Worm (Caenorhabditis elegans) whole organism, L4 larva: Measurements from ENCODE around the gene unc-5.
A peak's percentile ranks its signal among the peaks of the same experiment; 100 is the strongest.

Source experiments
- F44E2.7 ChIP-seq: fragments of 200-800 bp; sonication (Bioruptor generic); IDR thresholded peaks from 2 replicates; pipeline ENCODE4 v2.1.2; 2022; ENCODE audit warnings: missing genetic modification characterization, missing compliant biosample characterization
- F49E8.2 ChIP-seq: sonication (generic microtip); optimal IDR thresholded peaks from 2 replicates; lab custom pipeline; 2016; ENCODE audit warnings: missing compliant biosample characterization, mild to moderate bottlenecking, missing genetic modification characterization, borderline replicate concordance
- R02D3.7 ChIP-seq: fragments of 150-350 bp; sonication (generic microtip); optimal IDR thresholded peaks from 3 replicates; lab custom pipeline; 2014; ENCODE audit warnings: missing biosample characterization, missing genetic modification characterization
- Y48G9A.11 ChIP-seq: fragments of 200-800 bp; sonication (Bioruptor generic); IDR thresholded peaks from 2 replicates; pipeline ENCODE4 v1.3.6; 2022; ENCODE audit warnings: missing genetic modification reagents, missing genetic modification characterization, missing compliant biosample characterization
- aly-2 ChIP-seq: sonication (generic microtip); optimal IDR thresholded peaks from 2 replicates; lab custom pipeline; 2018; ENCODE audit warnings: missing biosample characterization, missing genetic modification characterization
- ama-1 ChIP-seq: fragments of 150-350 bp; optimal IDR thresholded peaks from 2 replicates; lab custom pipeline; 2014; ENCODE audit warnings: inconsistent platforms, mixed read lengths
- ceh-44 ChIP-seq: fragments of 200-800 bp; sonication (Bioruptor generic); IDR thresholded peaks from 2 replicates; pipeline ENCODE4 v1.3.6; 2022; ENCODE audit warnings: missing genetic modification reagents, missing genetic modification characterization, missing compliant biosample characterization
- ceh-62 ChIP-seq: sonication (generic microtip); optimal IDR thresholded peaks from 2 replicates; lab custom pipeline; 2017; ENCODE audit warnings: missing biosample characterization, missing genetic modification characterization
- ces-1 ChIP-seq: fragments of 150-350 bp; sonication (generic microtip); optimal IDR thresholded peaks from 4 replicates; lab custom pipeline; 2014; ENCODE audit warnings: missing biosample characterization, missing genetic modification reagents, missing genetic modification characterization
- cey-2 ChIP-seq: sonication (generic microtip); optimal IDR thresholded peaks from 3 replicates; lab custom pipeline; 2017; ENCODE audit warnings: missing genetic modification characterization, mild to moderate bottlenecking, missing compliant biosample characterization, antibody characterized with exemption, borderline replicate concordance; ENCODE audit not compliant: insufficient read depth
- ctbp-1 ChIP-seq: fragments of 200-800 bp; sonication (Bioruptor generic); IDR thresholded peaks from 2 replicates; pipeline ENCODE4 v1.3.6; 2022; ENCODE audit warnings: missing genetic modification reagents, missing genetic modification characterization, missing compliant biosample characterization
- daf-12 ChIP-seq: fragments of 150-350 bp; optimal IDR thresholded peaks from 2 replicates; lab custom pipeline; 2014; ENCODE audit warnings: missing biosample characterization, missing genetic modification reagents, missing genetic modification characterization
- daf-19 ChIP-seq: fragments of 200-800 bp; sonication (Bioruptor generic); conservative IDR thresholded peaks from 2 replicates; pipeline ENCODE4 v1.3.6; 2022; ENCODE audit warnings: missing genetic modification characterization, missing compliant biosample characterization
- dmd-6 ChIP-seq: fragments of 200-800 bp; sonication (Bioruptor generic); IDR thresholded peaks from 2 replicates; pipeline ENCODE4 v1.3.6; 2022; ENCODE audit warnings: missing genetic modification reagents, missing genetic modification characterization, missing compliant biosample characterization
- dmd-9 ChIP-seq: fragments of 200-800 bp; sonication (Bioruptor generic); IDR thresholded peaks from 2 replicates; pipeline ENCODE4 v1.3.6; 2022; ENCODE audit warnings: missing genetic modification reagents, missing genetic modification characterization, missing compliant biosample characterization
- dpl-1 ChIP-seq: fragments of 150-350 bp; optimal IDR thresholded peaks from 2 replicates; lab custom pipeline; 2014; ENCODE audit warnings: missing biosample characterization, missing genetic modification reagents, missing genetic modification characterization
- dve-1 ChIP-seq: sonication (generic microtip); optimal IDR thresholded peaks from 2 replicates; lab custom pipeline; 2017; ENCODE audit warnings: antibody characterized with exemption, mild to moderate bottlenecking, missing genetic modification characterization, missing compliant biosample characterization; ENCODE audit not compliant: insufficient read depth
- fkh-10 ChIP-seq: fragments of 150-350 bp; optimal IDR thresholded peaks from 2 replicates; lab custom pipeline; 2014; ENCODE audit warnings: missing biosample characterization, missing genetic modification reagents, missing genetic modification characterization
- fos-1 ChIP-seq: fragments of 150-350 bp; optimal IDR thresholded peaks from 2 replicates; lab custom pipeline; 2014; ENCODE audit warnings: missing biosample characterization, missing genetic modification characterization
- hif-1 ChIP-seq, 2 experiments: sonication (generic microtip); optimal IDR thresholded peaks; 2 replicates each; lab custom pipeline; 2016 to 2017; ENCODE audit warnings: missing compliant biosample characterization in 2 of 2, missing genetic modification characterization in 2 of 2, missing genetic modification reagents in 2 of 2, missing genotype in 2 of 2, mild to moderate bottlenecking in 1 of 2
- hlh-30 ChIP-seq: sonication (generic microtip); optimal IDR thresholded peaks from 2 replicates; lab custom pipeline; 2017; ENCODE audit warnings: antibody characterized with exemption, mild to moderate bottlenecking, missing genetic modification characterization, missing compliant biosample characterization; ENCODE audit not compliant: insufficient read depth
- lin-38 ChIP-seq: fragments of 200-800 bp; sonication (Bioruptor generic); IDR thresholded peaks from 2 replicates; pipeline ENCODE4 v1.3.6; 2022; ENCODE audit warnings: missing genetic modification reagents, missing genetic modification characterization, missing compliant biosample characterization
- lsy-2 ChIP-seq, 2 experiments: fragments of 150-350 bp in 1 of 2; sonication (generic microtip) in 1 of 2; optimal IDR thresholded peaks; 2 replicates each; lab custom pipeline; 2014 to 2017; ENCODE audit warnings: missing biosample characterization in 2 of 2, missing genetic modification characterization in 2 of 2
- madf-9 ChIP-seq: fragments of 200-800 bp; sonication (Bioruptor generic); conservative IDR thresholded peaks from 2 replicates; pipeline ENCODE4 v1.3.6; 2022; ENCODE audit warnings: missing genetic modification reagents, missing genetic modification characterization, missing compliant biosample characterization
- mep-1 ChIP-seq: fragments of 150-350 bp; sonication (generic microtip); optimal IDR thresholded peaks from 3 replicates; lab custom pipeline; 2014; ENCODE audit warnings: missing biosample characterization, missing genetic modification characterization
- mes-2 ChIP-seq: sonication (generic microtip); optimal IDR thresholded peaks from 2 replicates; lab custom pipeline; 2016; ENCODE audit warnings: missing genotype, mild to moderate bottlenecking, missing genetic modification characterization, missing compliant biosample characterization; ENCODE audit not compliant: poor library complexity, severe bottlenecking
- mxl-2 ChIP-seq: fragments of 200-800 bp; sonication (Bioruptor generic); conservative IDR thresholded peaks from 2 replicates; pipeline ENCODE4 v1.3.6; 2022; ENCODE audit warnings: missing genetic modification reagents, missing genetic modification characterization, missing compliant biosample characterization
- nhr-10 ChIP-seq: fragments of 150-350 bp; optimal IDR thresholded peaks from 2 replicates; lab custom pipeline; 2014; ENCODE audit warnings: missing biosample characterization, missing genetic modification characterization
- nhr-237 ChIP-seq: sonication (generic microtip); optimal IDR thresholded peaks from 2 replicates; lab custom pipeline; 2017; ENCODE audit warnings: missing biosample characterization, missing genetic modification characterization
- nhr-25 ChIP-seq: sonication (generic microtip); optimal IDR thresholded peaks from 2 replicates; lab custom pipeline; 2017; ENCODE audit warnings: missing genetic modification characterization, mild to moderate bottlenecking, missing compliant biosample characterization, antibody characterized with exemption, moderate library complexity, borderline replicate concordance; ENCODE audit not compliant: insufficient read depth
- nhr-42 ChIP-seq: fragments of 200-800 bp; sonication (Bioruptor generic); IDR thresholded peaks from 2 replicates; pipeline ENCODE4 v1.3.6; 2022; ENCODE audit warnings: missing genetic modification characterization, missing compliant biosample characterization
- nhr-77 ChIP-seq: fragments of 150-350 bp; optimal IDR thresholded peaks from 2 replicates; lab custom pipeline; 2014; ENCODE audit warnings: missing biosample characterization, missing genetic modification characterization
- php-3 ChIP-seq: fragments of 200-800 bp; sonication (Bioruptor generic); IDR thresholded peaks from 2 replicates; pipeline ENCODE4 v1.3.6; 2022; ENCODE audit warnings: missing genetic modification reagents, missing genetic modification characterization, missing compliant biosample characterization
- snpc-1.2 ChIP-seq: fragments of 200-800 bp; sonication (Bioruptor generic); IDR thresholded peaks from 2 replicates; pipeline ENCODE4 v1.3.6; 2022; ENCODE audit warnings: missing genetic modification reagents, missing genetic modification characterization, missing compliant biosample characterization
- unc-39 ChIP-seq: sonication (generic microtip); optimal IDR thresholded peaks from 2 replicates; lab custom pipeline; 2017; ENCODE audit warnings: missing biosample characterization, missing genetic modification characterization
- unc-62 ChIP-seq, 3 experiments: fragments of 150-350 bp in 1 of 3; sonication (generic microtip); optimal IDR thresholded peaks in 2 of 3; peaks in 1 of 3; 1 replicate in 1 of 3; 2 replicates in 2 of 3; lab custom pipeline; 2014 to 2017; ENCODE audit warnings: missing biosample characterization in 3 of 3, missing genetic modification characterization in 3 of 3, missing genetic modification reagents in 3 of 3, missing genotype in 1 of 3
- zag-1 ChIP-seq: fragments of 150-350 bp; optimal IDR thresholded peaks from 2 replicates; lab custom pipeline; 2014; ENCODE audit warnings: missing biosample characterization, missing genetic modification characterization
- zfp-3 ChIP-seq: fragments of 200-800 bp; sonication (Bioruptor generic); conservative IDR thresholded peaks from 2 replicates; pipeline ENCODE4 v1.3.6; 2022; ENCODE audit warnings: missing genetic modification reagents, missing genetic modification characterization, missing compliant biosample characterization
- zip-11 ChIP-seq: fragments of 200-800 bp; sonication (Bioruptor generic); IDR thresholded peaks from 2 replicates; pipeline ENCODE4 v1.3.6; 2022; ENCODE audit warnings: missing genetic modification characterization, missing compliant biosample characterization
- zip-2 ChIP-seq: fragments of 150-350 bp; optimal IDR thresholded peaks from 2 replicates; lab custom pipeline; 2014; ENCODE audit warnings: missing biosample characterization, missing genetic modification characterization

unc-5 gene

DNA sequence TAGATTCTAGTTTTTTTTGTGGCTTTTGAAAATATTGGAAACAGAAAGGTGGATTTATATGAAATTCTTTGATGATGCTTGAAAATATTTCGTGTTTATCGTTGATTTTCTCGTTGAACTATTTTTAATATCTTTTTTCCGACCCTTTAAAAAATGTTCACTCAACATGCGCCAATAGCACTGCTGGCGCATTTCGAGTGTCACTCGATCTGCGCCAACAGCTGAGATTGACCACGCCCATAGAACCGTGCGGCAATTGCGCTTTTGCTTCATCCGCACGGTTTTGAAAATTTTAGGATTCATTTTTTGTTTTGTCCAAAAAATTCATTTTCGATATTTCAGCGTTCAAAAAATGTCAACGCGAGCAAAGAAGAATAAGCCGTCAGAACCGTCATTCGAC is 13.1 kb upstream of the unc-5 start, which contains the start of gene tebp-2 (continued):
- TF ChIP-seq lin-38 (GFP tag; lab: Robert Waterston, UW), result peak; percentile 66
- TF ChIP-seq R02D3.7 (tag; lab: Kevin White, UChicago), result no peak
- no peak for TF ChIP-seq daf-12 (tag; lab: Kevin White, UChicago)
- TF ChIP-seq F44E2.7 (GFP tag; lab: Robert Waterston, UW), result no peak
- TF ChIP-seq zag-1 (tag; lab: Kevin White, UChicago), result no peak
- no peak for TF ChIP-seq unc-62 (GFP tag; optimal IDR thresholded peaks at IDR 0.05 in 1 of 2; lab: Kevin White, UChicago)
- no peak for TF ChIP-seq unc-62 (tag; optimal IDR thresholded peaks at IDR 0.05; lab: Kevin White, UChicago)
- no peak for TF ChIP-seq lsy-2 (tag; optimal IDR thresholded peaks at IDR 0.05; lab: Kevin White, UChicago)
- TF ChIP-seq snpc-1.2, result peak; percentile 96
- no peak for TF ChIP-seq dmd-6 (GFP tag; lab: Robert Waterston, UW)
- TF ChIP-seq madf-9 (GFP tag; lab: Robert Waterston, UW), result no peak
- no peak for TF ChIP-seq fos-1 (tag; lab: Kevin White, UChicago)
- TF ChIP-seq dmd-9 (GFP tag; lab: Robert Waterston, UW), result no peak
- no peak for TF ChIP-seq ceh-62
- no peak for TF ChIP-seq dve-1 (tag; lab: Kevin White, UChicago)
- no peak for TF ChIP-seq unc-39 (tag; lab: Kevin White, UChicago)
- no peak for TF ChIP-seq nhr-237
- TF ChIP-seq nhr-25, result no peak
- TF ChIP-seq nhr-77 (tag; lab: Kevin White, UChicago), result no peak
- TF ChIP-seq fkh-10, result no peak
- no peak for TF ChIP-seq ceh-44 (GFP tag; lab: Robert Waterston, UW)
- peak; percentile 78 for TF ChIP-seq Y48G9A.11
- TF ChIP-seq ama-1 (lab: Kevin White, UChicago), result no peak
- no peak for TF ChIP-seq ces-1
- no peak for TF ChIP-seq zip-11 (GFP tag; lab: Robert Waterston, UW)
- no peak for TF ChIP-seq cey-2 (tag; lab: Kevin White, UChicago)
- TF ChIP-seq daf-19 (GFP tag; lab: Robert Waterston, UW), result no peak
- TF ChIP-seq mxl-2 (GFP tag; lab: Robert Waterston, UW), result no peak
- peak; percentile 39 for TF ChIP-seq mep-1 (tag; lab: Kevin White, UChicago)
- TF ChIP-seq zip-2 (tag; lab: Kevin White, UChicago), result no peak
- peak; percentile 51 for TF ChIP-seq mes-2 (tag; lab: Kevin White, UChicago)
- 0 out of 2 replicates have a peak, but pooled peaks have one; percentile 8 for TF ChIP-seq php-3 (GFP tag; lab: Robert Waterston, UW)
- TF ChIP-seq nhr-10 (tag; lab: Kevin White, UChicago), result no peak
- TF ChIP-seq aly-2 (tag; lab: Kevin White, UChicago), result no peak
- TF ChIP-seq F49E8.2, result peak; percentile 90

DNA sequence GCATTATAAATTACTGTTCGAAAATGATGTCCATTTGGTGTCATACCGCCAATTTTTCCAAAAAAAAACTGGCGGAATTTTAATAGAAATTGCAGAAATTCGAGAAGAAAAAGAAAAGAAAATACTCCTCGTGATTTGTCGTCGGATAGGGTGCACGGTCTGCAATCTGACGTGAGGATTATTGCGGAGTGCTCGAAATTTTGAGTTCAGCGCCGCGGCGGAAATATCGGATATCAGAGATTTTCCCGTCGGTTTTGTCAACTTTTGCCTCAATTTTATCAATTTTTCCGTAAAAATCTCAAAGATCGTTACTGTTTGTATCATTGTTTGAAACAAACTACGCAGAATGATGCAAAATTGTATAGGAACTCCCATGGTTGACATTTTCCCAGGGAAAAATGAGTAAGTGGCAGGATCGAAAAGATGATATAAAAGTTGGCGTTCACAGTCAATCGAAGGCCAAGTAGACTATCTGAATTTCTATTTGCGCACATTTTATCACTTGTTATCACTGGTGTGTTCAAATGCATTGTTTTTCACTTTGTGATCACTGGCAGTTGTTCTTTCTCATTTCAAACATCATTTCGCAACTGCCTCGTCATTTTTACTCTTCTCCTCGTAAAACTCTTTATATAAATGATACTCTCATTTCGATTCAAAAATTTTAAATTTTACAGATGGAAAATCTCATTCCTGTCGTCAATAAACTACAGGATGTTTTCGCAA is 9.8 kb upstream of the unc-5 start, which contains the start of the genes fem-1 and drp-1:
Gene fem-1, minus strand, starts transcription at position 150 of the 726 bp plus-strand sequence.
Gene drp-1, plus strand, starts transcription at position 676 of the 726 bp plus-strand sequence.
- TF ChIP-seq dpl-1 (peak; percentile 29), hif-1 (tag; optimal IDR thresholded peaks at IDR 0.05; lab: Kevin White, UChicago) (peak in 1 of 2 experiments; percentile 4), unc-62 (GFP tag; optimal IDR thresholded peaks at IDR 0.05 in 1 of 2; lab: Kevin White, UChicago) (peak in 1 of 2 experiments; percentile 31), unc-62 (tag; optimal IDR thresholded peaks at IDR 0.05; lab: Kevin White, UChicago) (no peak), zag-1 (tag; lab: Kevin White, UChicago) (no peak), zfp-3 (GFP tag; lab: Robert Waterston, UW) (no peak), mes-2 (tag; lab: Kevin White, UChicago) (peak; percentile 56), hlh-30 (tag; lab: Kevin White, UChicago) (peak; percentile 75), lsy-2 (tag; optimal IDR thresholded peaks at IDR 0.05; lab: Kevin White, UChicago) (peak in 1 of 2 experiments; percentile 0), snpc-1.2 (0 out of 2 replicates have a peak, but pooled peaks have one; percentile 9), lin-38 (GFP tag; lab: Robert Waterston, UW) (0 out of 2 replicates have a peak, but pooled peaks have one; percentile 35), nhr-42 (GFP tag; lab: Robert Waterston, UW) (no peak), php-3 (GFP tag; lab: Robert Waterston, UW) (no peak), ctbp-1 (GFP tag; lab: Robert Waterston, UW) (0 out of 2 replicates have a peak, but pooled peaks have one; percentile 31)
